Worm (Caenorhabditis elegans): Measurements from ENCODE around the gene unc-116.

ce11 chrIII:8331779-8332178 is 23.2 kb downstream of the unc-116 start, which contains the start of the genes mrps-18A and ZC262.2:
- TF ChIP-seq nhr-12 (tag; optimal IDR thresholded peaks at IDR 0.05) (no peak), ama-1 (optimal IDR thresholded peaks at IDR 0.05) (no peak), nhr-237 (tag; optimal IDR thresholded peaks at IDR 0.05) (no peak), ceh-82 (tag; optimal IDR thresholded peaks at IDR 0.05) (peak in 1 of 3 experiments; percentile 28), mdl-1 (tag; optimal IDR thresholded peaks at IDR 0.05) (no peak), zag-1 (tag; optimal IDR thresholded peaks at IDR 0.05) (no peak), elt-2 (tag; optimal IDR thresholded peaks at IDR 0.05) (no peak), elt-3 (tag; optimal IDR thresholded peaks at IDR 0.05) (peak in 1 of 6 experiments; percentile 25), lsy-2 (tag; optimal IDR thresholded peaks at IDR 0.05) (peak; percentile 91 to 98)
